Fruit fly (Drosophila melanogaster): ENCODE data around the gene CG33125.

CG33125 gene

dm6 chr2L:2652314-2652713 is at the start of gene CG33125:
TSS of gene CG33125 (minus strand) at chr2L:2652414.
- TF ChIP-seq EcR (GFP tag; optimal IDR thresholded peaks at IDR 0.05) (no peak), Dll (optimal IDR thresholded peaks at IDR 0.05) (no peak), CG8478 (optimal IDR thresholded peaks at IDR 0.05) (no peak), psq (optimal IDR thresholded peaks at IDR 0.05) (no peak), usp (GFP tag; optimal IDR thresholded peaks at IDR 0.05) (no peak), pan (optimal IDR thresholded peaks at IDR 0.05) (no peak)

DNA sequence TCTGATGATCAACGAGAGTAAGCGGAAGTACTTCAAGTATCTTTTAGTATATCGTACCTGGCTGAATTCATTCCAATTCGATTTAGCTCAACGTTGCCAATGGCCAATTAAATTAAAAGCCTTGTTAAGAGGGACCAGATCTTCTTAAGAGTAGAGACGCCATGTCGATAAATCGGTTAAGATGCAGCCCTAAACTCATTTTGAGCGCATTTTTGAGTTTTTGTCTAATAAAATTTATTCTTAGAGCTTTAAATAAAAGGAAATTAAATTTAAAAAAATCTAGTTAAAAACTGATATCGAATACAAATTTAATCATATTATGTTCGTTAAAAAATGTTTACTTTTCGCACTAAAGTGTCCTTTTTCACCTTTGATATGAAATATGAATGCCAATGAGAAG is 44.1 kb upstream of the CG33125 start, which contains the start of gene Trf5:
TSS of gene Trf5 (minus strand) at position 101 of the 400 bp plus-strand sequence.
- TF ChIP-seq EcR (GFP tag; optimal IDR thresholded peaks at IDR 0.05) (no peak), Dll (optimal IDR thresholded peaks at IDR 0.05) (no peak), psq (optimal IDR thresholded peaks at IDR 0.05) (no peak)

dm6 chr2L:2677553-2677952 is 25.3 kb upstream of the CG33125 start, which contains the start of gene Tmtc1:
TSS of gene Tmtc1 (plus strand) at chr2L:2677734.
- no peak for TF ChIP-seq psq (optimal IDR thresholded peaks at IDR 0.05)
- TF ChIP-seq EcR (GFP tag; optimal IDR thresholded peaks at IDR 0.05), result no peak

dm6 chr2L:2669523-2669922 is 17.3 kb upstream of the CG33125 start, which contains the start of gene Gr23a:
TSS of gene Gr23a (plus strand) at chr2L:2669823.
- TF ChIP-seq CG8478 (optimal IDR thresholded peaks at IDR 0.05) (no peak), Dll (optimal IDR thresholded peaks at IDR 0.05) (no peak), EcR (GFP tag; optimal IDR thresholded peaks at IDR 0.05) (no peak), usp (GFP tag; optimal IDR thresholded peaks at IDR 0.05) (no peak), psq (optimal IDR thresholded peaks at IDR 0.05) (no peak), pan (optimal IDR thresholded peaks at IDR 0.05) (no peak)

- no peak for TF ChIP-seq pan (optimal IDR thresholded peaks at IDR 0.05)
- TF ChIP-seq psq (optimal IDR thresholded peaks at IDR 0.05), result no peak
- no peak for TF ChIP-seq EcR (GFP tag; optimal IDR thresholded peaks at IDR 0.05)
- TF ChIP-seq CG8478 (optimal IDR thresholded peaks at IDR 0.05), result no peak
- no peak for TF ChIP-seq usp (GFP tag; optimal IDR thresholded peaks at IDR 0.05)
- no peak for TF ChIP-seq Dll (optimal IDR thresholded peaks at IDR 0.05)
These were observed 12.5 kb upstream of the CG33125 start, which contains the start of gene Trf4 for dm6 chr2L:2664762-2665161. TSS of gene Trf4 (plus strand) at chr2L:2665062.

dm6 chr2L:2655094-2655493 is 2.9 kb upstream of the CG33125 start, which contains the start of gene Prosbeta4R2:
TSS of gene Prosbeta4R2 (plus strand) at chr2L:2655394.
- TF ChIP-seq CG8478 (optimal IDR thresholded peaks at IDR 0.05) (no peak), pan (optimal IDR thresholded peaks at IDR 0.05) (no peak), EcR (GFP tag; optimal IDR thresholded peaks at IDR 0.05) (no peak), Dll (optimal IDR thresholded peaks at IDR 0.05) (no peak), psq (optimal IDR thresholded peaks at IDR 0.05) (no peak), usp (GFP tag; optimal IDR thresholded peaks at IDR 0.05) (no peak)

DNA sequence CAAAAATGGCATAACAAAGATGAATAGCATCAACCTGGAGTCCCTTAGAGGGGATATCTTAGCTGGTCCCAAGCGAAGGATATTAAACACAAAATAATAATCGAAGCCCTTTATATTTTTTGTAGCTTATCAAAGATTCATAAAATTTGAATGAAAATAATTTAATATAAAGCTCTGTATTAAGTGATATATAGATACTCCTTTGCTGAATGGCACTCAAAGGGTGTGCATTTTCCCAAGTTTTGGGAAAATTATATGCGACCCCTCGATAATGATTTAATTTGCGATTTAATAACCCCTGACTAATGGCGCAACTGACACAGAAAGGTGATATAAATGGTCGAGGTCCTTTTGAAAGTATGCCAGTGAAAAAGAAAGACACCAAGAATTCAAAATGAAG is 1.5 kb upstream of the CG33125 start, which contains the start of gene Or23a:
TSS of gene Or23a (plus strand) at position 301 of the 400 bp plus-strand sequence.
- TF ChIP-seq usp (GFP tag; optimal IDR thresholded peaks at IDR 0.05) (no peak), pan (optimal IDR thresholded peaks at IDR 0.05) (no peak), Dll (optimal IDR thresholded peaks at IDR 0.05) (no peak), CG8478 (optimal IDR thresholded peaks at IDR 0.05) (no peak), EcR (GFP tag; optimal IDR thresholded peaks at IDR 0.05) (no peak), psq (optimal IDR thresholded peaks at IDR 0.05) (no peak)

- no peak for TF ChIP-seq EcR (GFP tag; optimal IDR thresholded peaks at IDR 0.05)
- TF ChIP-seq CG8478 (optimal IDR thresholded peaks at IDR 0.05), result no peak
- TF ChIP-seq pan (optimal IDR thresholded peaks at IDR 0.05), result no peak
- TF ChIP-seq psq (optimal IDR thresholded peaks at IDR 0.05), result no peak
- no peak for TF ChIP-seq usp (GFP tag; optimal IDR thresholded peaks at IDR 0.05)
- no peak for TF ChIP-seq Dll (optimal IDR thresholded peaks at IDR 0.05)
These were observed 532 bp upstream of the CG33125 start, which contains the start of gene Prosbeta4R1 for dm6 chr2L:2652746-2653145. TSS of gene Prosbeta4R1 (plus strand) at chr2L:2653046.

DNA sequence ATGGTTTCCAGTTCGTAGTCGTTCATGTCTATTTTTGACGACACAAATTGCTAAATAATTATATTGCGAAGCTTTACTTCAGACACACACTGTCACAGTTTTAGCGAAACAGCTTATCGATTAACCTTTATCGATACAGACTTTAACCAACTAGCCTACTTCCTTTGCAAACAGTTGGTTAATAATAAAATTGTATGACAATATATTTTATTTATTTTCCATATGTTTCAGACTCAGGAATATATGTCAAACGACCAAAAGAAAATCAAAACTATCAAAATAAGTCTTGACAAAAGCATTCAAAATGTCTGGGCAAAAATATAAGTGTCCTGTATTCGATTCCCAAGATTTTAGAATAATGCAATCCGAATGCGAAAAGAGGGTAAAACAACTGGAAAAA is 4.6 kb downstream of the CG33125 start, which contains the start of the genes CG9962 and CG43851:
TSS of gene CG9962 (minus strand) at position 101 of the 400 bp plus-strand sequence.
TSS of gene CG43851 (plus strand) at position 267 of the 400 bp plus-strand sequence.
- no peak for TF ChIP-seq pan (optimal IDR thresholded peaks at IDR 0.05)
- TF ChIP-seq CG8478 (optimal IDR thresholded peaks at IDR 0.05), result no peak
- no peak for TF ChIP-seq usp (GFP tag; optimal IDR thresholded peaks at IDR 0.05)
- TF ChIP-seq psq (optimal IDR thresholded peaks at IDR 0.05), result no peak
- TF ChIP-seq Dll (optimal IDR thresholded peaks at IDR 0.05), result no peak
- no peak for TF ChIP-seq EcR (GFP tag; optimal IDR thresholded peaks at IDR 0.05)

dm6 chr2L:2637002-2637377 is 15.2 kb downstream of the CG33125 start:
- no peak for TF ChIP-seq pan (optimal IDR thresholded peaks at IDR 0.05)
- TF ChIP-seq EcR (GFP tag; optimal IDR thresholded peaks at IDR 0.05), result no peak
- TF ChIP-seq Dll (optimal IDR thresholded peaks at IDR 0.05), result no peak

dm6 chr2L:2636326-2637001 is 15.8 kb downstream of the CG33125 start:
- TF ChIP-seq CG8478 (optimal IDR thresholded peaks at IDR 0.05) (no peak), usp (GFP tag; optimal IDR thresholded peaks at IDR 0.05) (no peak), psq (optimal IDR thresholded peaks at IDR 0.05) (no peak), pan (optimal IDR thresholded peaks at IDR 0.05) (no peak), EcR (GFP tag; optimal IDR thresholded peaks at IDR 0.05) (no peak), Dll (optimal IDR thresholded peaks at IDR 0.05) (no peak)

DNA sequence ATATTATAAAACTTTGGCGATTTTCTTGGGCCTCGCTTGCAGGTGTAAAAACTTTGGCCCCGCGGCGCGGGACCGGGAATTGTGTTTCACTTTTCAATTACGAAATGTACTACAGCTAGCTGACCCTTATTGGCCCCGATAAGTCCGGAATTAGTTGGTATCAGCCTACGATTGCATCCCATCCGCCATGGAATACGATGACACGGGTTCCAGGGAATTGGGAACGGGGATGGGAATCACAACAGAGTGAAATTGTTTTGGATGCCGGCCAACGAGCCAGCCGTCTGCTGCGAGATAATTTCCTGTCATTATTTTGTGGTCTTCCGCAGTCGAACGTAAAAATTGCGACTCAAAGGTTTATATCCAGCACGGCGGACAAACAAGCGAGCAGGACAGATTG is 23.5 kb downstream of the CG33125 start:
- TF ChIP-seq pan (optimal IDR thresholded peaks at IDR 0.05) (no peak), Dll (optimal IDR thresholded peaks at IDR 0.05) (no peak), psq (optimal IDR thresholded peaks at IDR 0.05) (no peak), EcR (GFP tag; optimal IDR thresholded peaks at IDR 0.05) (no peak)

DNA sequence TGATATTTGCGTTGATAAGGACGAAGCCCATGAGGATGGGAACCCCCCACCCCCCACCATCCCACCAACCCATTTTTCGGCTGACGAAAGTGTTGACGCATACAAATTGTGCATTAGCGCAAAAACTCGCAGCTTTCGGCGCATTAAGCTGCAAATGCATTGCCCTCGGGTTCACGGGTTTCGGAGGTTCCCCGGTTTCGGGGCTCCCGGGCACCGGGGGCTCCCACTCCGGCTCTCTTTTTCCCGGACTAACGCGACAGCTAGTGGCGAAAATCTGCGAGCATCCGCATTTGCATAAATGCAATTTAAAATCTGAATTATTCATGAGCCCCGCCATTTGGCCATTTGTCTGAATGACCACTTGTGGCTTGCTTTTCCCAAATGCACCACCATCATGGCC is 24.7 kb downstream of the CG33125 start:
- TF ChIP-seq Dll (optimal IDR thresholded peaks at IDR 0.05) (no peak), EcR (GFP tag; optimal IDR thresholded peaks at IDR 0.05) (no peak), usp (GFP tag; optimal IDR thresholded peaks at IDR 0.05) (no peak), psq (optimal IDR thresholded peaks at IDR 0.05) (no peak), pan (optimal IDR thresholded peaks at IDR 0.05) (no peak)

Measured in whole organism.